Fruit fly (Drosophila melanogaster): ENCODE data around the gene Mnt.

Gene Mnt

DNA sequence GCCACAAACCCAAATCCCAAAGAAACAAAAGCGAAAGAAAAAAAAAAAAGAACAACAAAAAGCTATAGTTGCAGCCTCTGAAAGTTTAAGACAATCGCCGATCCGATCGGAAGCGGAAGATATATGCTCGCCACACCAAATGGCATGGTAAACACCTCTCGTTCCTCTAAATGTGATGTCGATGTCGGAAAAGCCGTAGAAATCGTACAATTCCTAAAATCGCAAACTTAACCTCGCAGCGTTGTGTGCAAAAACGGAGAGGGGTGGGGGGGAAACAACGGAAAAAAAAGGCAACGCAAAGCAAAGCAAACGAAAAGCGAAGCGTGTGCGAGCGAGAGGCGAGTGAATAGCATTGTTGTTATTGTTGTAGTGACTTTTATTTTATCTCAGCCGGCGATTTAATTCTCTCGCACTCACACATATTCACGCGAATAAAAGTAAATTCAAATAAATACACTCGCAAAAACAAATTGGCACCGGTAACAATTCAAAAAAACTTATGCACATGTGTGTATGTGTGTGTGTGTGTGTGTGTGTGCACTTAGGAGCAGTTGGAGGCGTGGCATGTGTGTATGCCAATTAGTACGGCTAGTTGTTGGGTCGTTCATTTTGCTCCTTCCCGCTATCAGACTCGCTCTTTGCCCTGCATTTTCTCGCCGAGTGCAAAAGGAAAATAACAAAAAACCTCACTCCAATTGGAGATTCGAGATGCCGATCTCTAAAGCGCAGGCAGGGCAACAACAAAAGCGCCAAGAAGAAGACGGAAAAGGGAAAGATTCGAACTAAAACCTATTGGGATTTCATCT, 48.8 kb downstream of the Mnt start:
- TF ChIP-seq nom (GFP tag; optimal IDR thresholded peaks at IDR 0.05) (peak; percentile 91), Myb (GFP tag; optimal IDR thresholded peaks at IDR 0.05) (no peak), CG11696 (GFP tag; IDR thresholded peaks at IDR 0.05) (peak; percentile 21; the same call in 1 of the 2 replicates), CG13894 (tag; optimal IDR thresholded peaks at IDR 0.05) (peak; percentile 37), ci (GFP tag; IDR thresholded peaks at IDR 0.05) (peak; percentile 52; the same call in 1 of the 3 replicates), CG11560 (tag; IDR thresholded peaks at IDR 0.05) (no peak), CG2120 (GFP tag; optimal IDR thresholded peaks at IDR 0.05) (peak; percentile 34), CG30403 (GFP tag; optimal IDR thresholded peaks at IDR 0.05) (peak; percentile 1), Elba2 (GFP tag; optimal IDR thresholded peaks at IDR 0.05) (peak; percentile 79), Scr (GFP tag; IDR thresholded peaks at IDR 0.05; ENCODE audit: partially characterized antibody) (no peak), cg (GFP tag; optimal IDR thresholded peaks at IDR 0.05) (peak; percentile 20), H2.0 (GFP tag; IDR thresholded peaks at IDR 0.05) (0 out of 2 replicates have a peak, but pooled peaks have one; percentile 27), slbo (GFP tag; IDR thresholded peaks at IDR 0.05) (peak; percentile 33; the same call in 1 of the 2 replicates), CG11398 (GFP tag; optimal IDR thresholded peaks at IDR 0.05) (no peak), CG10274 (GFP tag; optimal IDR thresholded peaks at IDR 0.05) (no peak), rib (GFP tag; IDR thresholded peaks at IDR 0.05) (peak; percentile 88), org-1 (GFP tag; optimal IDR thresholded peaks at IDR 0.05) (no peak), hb (GFP tag; IDR thresholded peaks at IDR 0.05; ENCODE audit: partially characterized antibody) (no peak), bcd (GFP tag; optimal IDR thresholded peaks at IDR 0.05) (no peak), bsh (GFP tag; optimal IDR thresholded peaks at IDR 0.05) (peak in 1 of 2 experiments; percentile 59), insv (GFP tag; optimal IDR thresholded peaks at IDR 0.05) (peak in 1 of 2 experiments; percentile 88), CG11456 (GFP tag; IDR thresholded peaks at IDR 0.05) (0 out of 3 replicates have a peak, but pooled peaks have one; percentile 32), Eip74EF (GFP tag; optimal IDR thresholded peaks at IDR 0.05) (no peak), sisA (GFP tag; IDR thresholded peaks at IDR 0.05) (0 out of 2 replicates have a peak, but pooled peaks have one; percentile 4), Trl (optimal IDR thresholded peaks at IDR 0.05) (peak in 1 of 2 experiments; percentile 20), Trl (GFP tag; optimal IDR thresholded peaks at IDR 0.05) (no peak), pan (optimal IDR thresholded peaks at IDR 0.05) (no peak), pan (GFP tag; optimal IDR thresholded peaks at IDR 0.05 in 1 of 2, IDR thresholded peaks at IDR 0.05 in 1 of 2) (peak in 1 of 2 experiments; percentile 14), CG1603 (tag; optimal IDR thresholded peaks at IDR 0.05) (peak; percentile 10), trh (GFP tag; optimal IDR thresholded peaks at IDR 0.05) (no peak), Ptx1 (GFP tag; IDR thresholded peaks at IDR 0.05) (0 out of 2 replicates have a peak, but pooled peaks have one; percentile 8), CG34376 (GFP tag; optimal IDR thresholded peaks at IDR 0.05) (no peak), Mad (GFP tag; optimal IDR thresholded peaks at IDR 0.05) (no peak), Atf6 (GFP tag; IDR thresholded peaks at IDR 0.05) (no peak), CG12659 (GFP tag; optimal IDR thresholded peaks at IDR 0.05) (no peak), CG10431 (GFP tag; optimal IDR thresholded peaks at IDR 0.05) (no peak), CG10321 (GFP tag; IDR thresholded peaks at IDR 0.05) (peak; percentile 31; the same call in 1 of the 2 replicates), chinmo (GFP tag; IDR thresholded peaks at IDR 0.05; ENCODE audit: partially characterized antibody) (0 out of 4 replicates have a peak, but pooled peaks have one; percentile 58), Adf1 (GFP tag; IDR thresholded peaks at IDR 0.05) (peak; percentile 26; the same call in 1 of the 2 replicates), sens (GFP tag) (peak; percentile 44), pzg (GFP tag; optimal IDR thresholded peaks at IDR 0.05) (no peak), CG14014 (GFP tag; IDR thresholded peaks at IDR 0.05) (0 out of 2 replicates have a peak, but pooled peaks have one; percentile 4), az2 (GFP tag; optimal IDR thresholded peaks at IDR 0.05) (no peak), bigmax (GFP tag; optimal IDR thresholded peaks at IDR 0.05) (peak; percentile 79), HmgZ (tag; optimal IDR thresholded peaks at IDR 0.05) (no peak), Kr (GFP tag; optimal IDR thresholded peaks at IDR 0.05) (no peak), CG7745 (tag; optimal IDR thresholded peaks at IDR 0.05) (no peak), CG13296 (GFP tag; optimal IDR thresholded peaks at IDR 0.05) (peak; percentile 20), CG32532 (GFP tag; IDR thresholded peaks at IDR 0.05) (peak; percentile 37; the same call in 1 of the 2 replicates)
